Worm (Caenorhabditis elegans) whole organism, late embryonic: Measurements from ENCODE around the gene R11E3.2.
A peak's percentile ranks its signal among the peaks of the same experiment; 100 is the strongest.
"Not testable (repeated sequence)": the region's sequence is repeated elsewhere in the genome, so short reads cannot be mapped to it uniquely, and the experiment has no call there.

Source experiments
- C08G9.2 ChIP-seq: sonication (generic microtip); optimal IDR thresholded peaks from 2 replicates; lab custom pipeline; 2016; ENCODE audit warnings: mild to moderate bottlenecking, missing genetic modification characterization, moderate library complexity, missing compliant biosample characterization
- F13H6.1 ChIP-seq: sonication (generic microtip); optimal IDR thresholded peaks from 2 replicates; lab custom pipeline; 2016; ENCODE audit warnings: missing genetic modification characterization, missing compliant biosample characterization
- K09A11.1 ChIP-seq: sonication (generic microtip); optimal IDR thresholded peaks from 2 replicates; lab custom pipeline; 2017; ENCODE audit warnings: antibody characterized with exemption, mild to moderate bottlenecking, missing genetic modification characterization, missing compliant biosample characterization; ENCODE audit not compliant: insufficient read depth
- Y22D7AL.16 ChIP-seq: sonication (generic microtip); optimal IDR thresholded peaks from 2 replicates; lab custom pipeline; 2016; ENCODE audit warnings: missing genetic modification characterization, missing compliant biosample characterization
- ahr-1 ChIP-seq: sonication (generic microtip); optimal IDR thresholded peaks from 2 replicates; lab custom pipeline; 2016; ENCODE audit warnings: missing genetic modification characterization, missing compliant biosample characterization
- ceh-14 ChIP-seq: sonication (generic microtip); optimal IDR thresholded peaks from 2 replicates; lab custom pipeline; 2016; ENCODE audit warnings: missing genotype, missing genetic modification characterization, missing compliant biosample characterization
- ceh-18 ChIP-seq: sonication (generic microtip); optimal IDR thresholded peaks from 2 replicates; lab custom pipeline; 2016; ENCODE audit warnings: missing genetic modification characterization, missing compliant biosample characterization
- ceh-19 ChIP-seq: fragments of 200-800 bp; sonication (Bioruptor generic); optimal IDR thresholded peaks from 2 replicates; lab custom pipeline; 2018; ENCODE audit warnings: mild to moderate bottlenecking, missing genetic modification characterization, missing compliant biosample characterization
- ceh-2 ChIP-seq: sonication (generic microtip); optimal IDR thresholded peaks from 2 replicates; lab custom pipeline; 2016; ENCODE audit warnings: missing genotype, missing genetic modification characterization, missing compliant biosample characterization
- ceh-24 ChIP-seq: sonication (generic microtip); optimal IDR thresholded peaks from 2 replicates; lab custom pipeline; 2016; ENCODE audit warnings: mild to moderate bottlenecking, missing genetic modification characterization, missing compliant biosample characterization
- ceh-31 ChIP-seq: sonication (generic microtip); optimal IDR thresholded peaks from 2 replicates; lab custom pipeline; 2016; ENCODE audit warnings: missing genetic modification characterization, missing compliant biosample characterization
- ceh-34 ChIP-seq: sonication (generic microtip); optimal IDR thresholded peaks from 2 replicates; lab custom pipeline; 2016; ENCODE audit warnings: mild to moderate bottlenecking, missing genetic modification characterization, missing compliant biosample characterization
- ceh-45 ChIP-seq: fragments of 200-800 bp; sonication (Bioruptor generic); IDR thresholded peaks from 2 replicates; pipeline ENCODE4 v1.3.6; 2022; ENCODE audit warnings: missing genetic modification reagents, missing genetic modification characterization, missing compliant biosample characterization
- dmd-4 ChIP-seq: sonication (generic microtip); optimal IDR thresholded peaks from 2 replicates; lab custom pipeline; 2016; ENCODE audit warnings: borderline replicate concordance, missing genetic modification characterization, missing compliant biosample characterization
- elt-2 ChIP-seq: sonication (generic microtip); optimal IDR thresholded peaks from 2 replicates; lab custom pipeline; 2016; ENCODE audit warnings: missing genetic modification reagents, missing genetic modification characterization, missing compliant biosample characterization
- ets-4 ChIP-seq: sonication (generic microtip); optimal IDR thresholded peaks from 2 replicates; lab custom pipeline; 2016; ENCODE audit warnings: missing genetic modification characterization, missing compliant biosample characterization
- eyg-1 ChIP-seq: sonication (generic microtip); optimal IDR thresholded peaks from 2 replicates; lab custom pipeline; 2016; ENCODE audit warnings: missing genotype, missing genetic modification characterization, missing compliant biosample characterization
- hlh-8 ChIP-seq: sonication (generic microtip); optimal IDR thresholded peaks from 2 replicates; lab custom pipeline; 2016; ENCODE audit warnings: missing genotype, missing genetic modification characterization, missing compliant biosample characterization
- lin-11 ChIP-seq: fragments of 200-800 bp; sonication (Bioruptor generic); optimal IDR thresholded peaks from 2 replicates; lab custom pipeline; 2018; ENCODE audit warnings: mild to moderate bottlenecking, missing genetic modification characterization, missing compliant biosample characterization
- madf-2 ChIP-seq: sonication (generic microtip); optimal IDR thresholded peaks from 2 replicates; lab custom pipeline; 2017; ENCODE audit warnings: missing genetic modification characterization, missing compliant biosample characterization
- nfya-1 ChIP-seq: sonication (generic microtip); optimal IDR thresholded peaks from 2 replicates; lab custom pipeline; 2017; ENCODE audit warnings: missing genetic modification characterization, mild to moderate bottlenecking, missing compliant biosample characterization, antibody characterized with exemption, moderate library complexity
- nhr-11 ChIP-seq: fragments of 150-350 bp; optimal IDR thresholded peaks from 2 replicates; lab custom pipeline; 2014; ENCODE audit warnings: missing biosample characterization, missing genetic modification characterization
- ref-2 ChIP-seq: sonication (generic microtip); optimal IDR thresholded peaks from 2 replicates; lab custom pipeline; 2016; ENCODE audit warnings: missing genetic modification characterization, missing compliant biosample characterization
- sdc-2 ChIP-seq: sonication (generic microtip); optimal IDR thresholded peaks from 2 replicates; lab custom pipeline; 2016; ENCODE audit warnings: missing genotype, missing genetic modification characterization, missing compliant biosample characterization
- sox-2 ChIP-seq: fragments of 200-800 bp; sonication (Bioruptor generic); IDR thresholded peaks from 2 replicates; pipeline ENCODE4 v1.3.6; 2022; ENCODE audit warnings: missing genetic modification reagents, missing genetic modification characterization, missing compliant biosample characterization
- syd-9 ChIP-seq: sonication (generic microtip); optimal IDR thresholded peaks from 2 replicates; lab custom pipeline; 2016; ENCODE audit warnings: mild to moderate bottlenecking, missing genetic modification characterization, moderate library complexity, missing compliant biosample characterization
- tbx-2 ChIP-seq: sonication (generic microtip); optimal IDR thresholded peaks from 2 replicates; lab custom pipeline; 2016; ENCODE audit warnings: missing genetic modification characterization, missing compliant biosample characterization
- tbx-7 ChIP-seq: sonication (generic microtip); optimal IDR thresholded peaks from 2 replicates; lab custom pipeline; 2016; ENCODE audit warnings: missing genotype, missing genetic modification characterization, missing compliant biosample characterization
- unc-3 ChIP-seq, 2 experiments: fragments of 200-800 bp in 1 of 2; sonication (Bioruptor generic) in 1 of 2; sonication (generic microtip) in 1 of 2; conservative IDR thresholded peaks in 1 of 2; optimal IDR thresholded peaks in 1 of 2; 2 replicates each; pipeline versions ENCODE4 v1.3.6 to Lab custom; 2016 to 2022; ENCODE audit warnings: missing compliant biosample characterization in 2 of 2, missing genetic modification characterization in 2 of 2, missing genetic modification reagents in 1 of 2
- unc-42 ChIP-seq: sonication (generic microtip); optimal IDR thresholded peaks from 2 replicates; lab custom pipeline; 2016; ENCODE audit warnings: missing genotype, missing genetic modification characterization, missing compliant biosample characterization
- unc-86 ChIP-seq: sonication (generic microtip); optimal IDR thresholded peaks from 2 replicates; lab custom pipeline; 2016; ENCODE audit warnings: missing genetic modification characterization, missing compliant biosample characterization
- zip-5 ChIP-seq: sonication (generic microtip); optimal IDR thresholded peaks from 2 replicates; lab custom pipeline; 2016; ENCODE audit warnings: missing genetic modification characterization, missing compliant biosample characterization

Gene R11E3.2

ce11 chrIV:4771792-4772191 lies at the start of gene R11E3.2:
Gene R11E3.2, plus strand, starts transcription at chrIV:4772092.
- TF ChIP-seq dmd-4 (tag; lab: Kevin White, UChicago) (no peak), eyg-1 (no peak), zip-5 (tag; lab: Kevin White, UChicago) (no peak), Y22D7AL.16 (tag; lab: Kevin White, UChicago) (no peak), ahr-1 (tag; lab: Kevin White, UChicago) (no peak), ceh-24 (no peak), K09A11.1 (tag; lab: Kevin White, UChicago) (no peak), ceh-19 (GFP tag; lab: Kevin White, UChicago) (no peak), sdc-2 (tag; lab: Kevin White, UChicago) (no peak), nhr-11 (tag; lab: Kevin White, UChicago) (no peak)

DNA sequence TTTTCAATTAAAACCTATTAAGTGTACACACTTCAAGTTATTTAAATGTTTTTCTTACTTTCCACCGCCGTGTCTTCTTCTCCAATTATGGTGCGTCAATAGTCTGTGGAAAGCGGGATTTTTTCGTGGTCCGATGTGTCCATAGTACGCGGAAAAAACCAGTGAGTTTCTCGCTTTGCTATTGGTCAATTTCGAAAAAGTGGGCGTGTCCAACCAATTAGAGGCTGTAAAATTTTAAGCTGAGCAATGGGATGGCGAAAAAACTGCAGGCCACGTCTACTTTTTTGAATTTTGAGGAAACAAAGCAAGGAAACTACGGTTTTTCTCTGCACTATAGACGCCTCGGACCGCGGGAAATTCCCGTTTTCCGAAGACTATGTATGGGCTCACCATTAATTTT lies 48.2 kb upstream of the R11E3.2 start:
- TF ChIP-seq syd-9 (tag; lab: Kevin White, UChicago) (no peak), nfya-1 (tag; lab: Kevin White, UChicago) (peak; percentile 53)
- TF ChIP-seq, all 69 proteins: peak for 1

ce11 chrIV:4724562-4724961 lies 47.3 kb upstream of the R11E3.2 start, which contains the start of gene K08F11.1:
Gene K08F11.1, plus strand, starts transcription at chrIV:4724862.
- TF ChIP-seq nfya-1 (tag; lab: Kevin White, UChicago) (peak; percentile 4), lin-11 (tag; lab: Kevin White, UChicago) (no peak)

- TF ChIP-seq tbx-7 (tag; lab: Kevin White, UChicago) = peak; percentile 32
- TF ChIP-seq ceh-31 (tag; lab: Kevin White, UChicago) = peak; percentile 75
- peak; percentile 63 for TF ChIP-seq unc-42 (tag; lab: Kevin White, UChicago)
- peak; percentile 43; the same call in 1 of the 2 replicates for TF ChIP-seq ceh-45
- TF ChIP-seq elt-2 = peak; percentile 23
- TF ChIP-seq unc-3 (GFP tag; conservative IDR thresholded peaks at IDR 0.05; lab: Robert Waterston, UW) = not testable (repeated sequence)
- peak; percentile 46 for TF ChIP-seq unc-3 (tag; optimal IDR thresholded peaks at IDR 0.05; lab: Kevin White, UChicago)
- peak; percentile 47 for TF ChIP-seq nfya-1 (tag; lab: Kevin White, UChicago)
- TF ChIP-seq C08G9.2 (tag; lab: Kevin White, UChicago) = peak; percentile 2
- peak; percentile 88 for TF ChIP-seq ceh-34 (tag; lab: Kevin White, UChicago)
- TF ChIP-seq unc-86 (tag; lab: Kevin White, UChicago) = peak; percentile 27
- peak; percentile 96 for TF ChIP-seq ref-2 (tag; lab: Kevin White, UChicago)
- TF ChIP-seq ceh-18 (tag; lab: Kevin White, UChicago) = peak; percentile 59
- peak; percentile 52 for TF ChIP-seq tbx-2 (tag; lab: Kevin White, UChicago)
- peak; percentile 40 for TF ChIP-seq hlh-8 (tag; lab: Kevin White, UChicago)
- peak; percentile 73 for TF ChIP-seq ceh-14 (tag; lab: Kevin White, UChicago)
- peak; percentile 28 for TF ChIP-seq ets-4
- peak; percentile 36; the same call in 1 of the 2 replicates for TF ChIP-seq sox-2 (GFP tag; lab: Robert Waterston, UW)
Measured at ce11 chrIV:4725478-4725920, 46.4 kb upstream of the R11E3.2 start.

ce11 chrIV:4727935-4728334 lies 44.0 kb upstream of the R11E3.2 start:
- TF ChIP-seq tbx-2 (tag; lab: Kevin White, UChicago) = peak; percentile 65
- TF ChIP-seq ref-2 (tag; lab: Kevin White, UChicago) = peak; percentile 83
- TF ChIP-seq ceh-14 (tag; lab: Kevin White, UChicago) = peak; percentile 87
- peak; percentile 13; the same call in 1 of the 2 replicates for TF ChIP-seq sox-2 (GFP tag; lab: Robert Waterston, UW)
- TF ChIP-seq ceh-31 (tag; lab: Kevin White, UChicago) = peak; percentile 79
- peak; percentile 28 for TF ChIP-seq F13H6.1 (tag; lab: Kevin White, UChicago)
- peak; percentile 37 for TF ChIP-seq elt-2
- TF ChIP-seq ets-4 = peak; percentile 21
- peak; percentile 64 for TF ChIP-seq ceh-18 (tag; lab: Kevin White, UChicago)
- TF ChIP-seq madf-2 (tag; lab: Kevin White, UChicago) = peak; percentile 24
- 0 out of 2 replicates have a peak, but pooled peaks have one; percentile 56 for TF ChIP-seq ceh-45
- TF ChIP-seq unc-86 (tag; lab: Kevin White, UChicago) = peak; percentile 46
- TF ChIP-seq ceh-2 (tag; lab: Kevin White, UChicago) = peak; percentile 47
- peak; percentile 85 for TF ChIP-seq ceh-34 (tag; lab: Kevin White, UChicago)
- 0 out of 2 replicates have a peak, but pooled peaks have one; percentile 36 for TF ChIP-seq unc-3 (GFP tag; conservative IDR thresholded peaks at IDR 0.05; lab: Robert Waterston, UW)
- peak; percentile 13 for TF ChIP-seq unc-3 (tag; optimal IDR thresholded peaks at IDR 0.05; lab: Kevin White, UChicago)
- TF ChIP-seq nfya-1 (tag; lab: Kevin White, UChicago) = peak; percentile 60
- peak; percentile 55 for TF ChIP-seq C08G9.2 (tag; lab: Kevin White, UChicago)
- peak; percentile 58 for TF ChIP-seq unc-42 (tag; lab: Kevin White, UChicago)
